Fruit fly (Drosophila melanogaster): ENCODE results near the gene loco.

DNA sequence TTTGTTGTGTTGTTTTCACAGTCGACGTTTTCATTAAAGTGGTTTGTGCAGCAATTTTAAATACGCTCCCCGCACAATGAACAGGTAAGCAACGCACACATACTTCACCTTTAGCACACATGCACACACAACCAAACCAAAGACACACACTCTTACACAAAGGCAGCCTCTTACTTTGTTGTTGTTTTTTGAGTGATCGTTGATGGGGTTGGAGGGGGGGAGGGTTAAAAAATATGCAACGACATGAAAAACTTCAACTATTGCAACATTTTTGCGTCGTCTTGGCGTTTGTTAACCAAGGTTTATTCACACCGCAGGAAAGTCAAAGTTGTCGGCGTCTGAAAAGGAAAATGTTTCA is 28.8 kb upstream of the loco start:
- TF ChIP-seq CG30431 (GFP tag; optimal IDR thresholded peaks at IDR 0.05) (no peak), tio (GFP tag; optimal IDR thresholded peaks at IDR 0.05) (no peak), CG30020 (tag; optimal IDR thresholded peaks at IDR 0.05) (no peak), CG32532 (GFP tag; IDR thresholded peaks at IDR 0.05) (no peak), klu (GFP tag; IDR thresholded peaks at IDR 0.05) (no peak), CG9609 (GFP tag; optimal IDR thresholded peaks at IDR 0.05) (no peak), Hr78 (GFP tag; optimal IDR thresholded peaks at IDR 0.05) (no peak), CG10274 (GFP tag; optimal IDR thresholded peaks at IDR 0.05) (no peak), knrl (GFP tag; IDR thresholded peaks at IDR 0.05; ENCODE audit: partially characterized antibody) (no peak)
